Fruit fly (Drosophila melanogaster) whole organism, wandering third instar larva: ENCODE measurements around the gene pxb.

ENCODE experiments used
- br ChIP-seq: fragments of 200-800 bp; sonication (Bioruptor generic); optimal IDR thresholded peaks from 2 replicates; lab custom pipeline; 2016; ENCODE audit warnings: missing biosample characterization, missing genetic modification characterization
- pan ChIP-seq: fragments of >200 bp; optimal IDR thresholded peaks from 2 replicates; lab custom pipeline; 2017

- TF ChIP-seq pan (lab: Kevin White, UChicago) (no peak), br (no peak)
Observed at dm6 chr3R:15640006-15640405, 26.0 kb upstream of the pxb start.
